Worm (Caenorhabditis elegans) whole organism, young adult: Measurements from ENCODE around the gene K11E4.6.

Experiments
- B0261.1 ChIP-seq: sonication (generic microtip); optimal IDR thresholded peaks from 2 replicates; lab custom pipeline; 2016; ENCODE audit warnings: mild to moderate bottlenecking, missing genetic modification characterization, moderate library complexity, missing compliant biosample characterization
- F23B12.7 ChIP-seq: sonication (generic microtip); optimal IDR thresholded peaks from 2 replicates; lab custom pipeline; 2017; ENCODE audit warnings: missing genetic modification characterization, mild to moderate bottlenecking, missing compliant biosample characterization, antibody characterized with exemption, moderate library complexity; ENCODE audit not compliant: insufficient read depth
- F33H1.4 ChIP-seq: fragments of 200-800 bp; sonication (Bioruptor generic); IDR thresholded peaks from 2 replicates; pipeline ENCODE4 v1.3.6; 2022; ENCODE audit warnings: missing genetic modification reagents, missing genetic modification characterization, missing compliant biosample characterization
- F37B4.10 ChIP-seq: fragments of 200-800 bp; sonication (Bioruptor generic); IDR thresholded peaks from 2 replicates; pipeline ENCODE4 v1.3.6; 2022; ENCODE audit warnings: missing genetic modification characterization, missing compliant biosample characterization
- F49E8.2 ChIP-seq: sonication (generic microtip); optimal IDR thresholded peaks from 3 replicates; lab custom pipeline; 2017; ENCODE audit warnings: missing genetic modification characterization, mild to moderate bottlenecking, missing compliant biosample characterization, antibody characterized with exemption, moderate library complexity; ENCODE audit not compliant: insufficient read depth
- F55B11.4 ChIP-seq: sonication (generic microtip); optimal IDR thresholded peaks from 2 replicates; lab custom pipeline; 2016; ENCODE audit warnings: missing compliant biosample characterization, missing genetic modification characterization, borderline replicate concordance; ENCODE audit not compliant: insufficient read depth
- F57C9.4 ChIP-seq: sonication (generic microtip); optimal IDR thresholded peaks from 2 replicates; lab custom pipeline; 2017; ENCODE audit warnings: mild to moderate bottlenecking, missing genetic modification characterization, missing compliant biosample characterization
- K11D2.4 ChIP-seq: fragments of 200-800 bp; sonication (Bioruptor generic); IDR thresholded peaks from 2 replicates; pipeline ENCODE4 v1.3.6; 2022; ENCODE audit warnings: missing genetic modification reagents, missing genetic modification characterization, missing compliant biosample characterization
- K12H6.12 ChIP-seq: fragments of 200-800 bp; sonication (Bioruptor generic); optimal IDR thresholded peaks from 2 replicates; lab custom pipeline; 2018; ENCODE audit warnings: mild to moderate bottlenecking, missing genetic modification characterization, missing compliant biosample characterization
- Y53F4B.3 ChIP-seq: fragments of 200-800 bp; sonication (Bioruptor generic); IDR thresholded peaks from 2 replicates; pipeline ENCODE4 v1.3.6; 2022; ENCODE audit warnings: missing genetic modification reagents, missing genetic modification characterization, missing compliant biosample characterization
- Y53G8AR.9 ChIP-seq: fragments of 200-800 bp; sonication (Bioruptor generic); conservative IDR thresholded peaks from 2 replicates; pipeline ENCODE4 v1.3.6; 2022; ENCODE audit warnings: missing genetic modification reagents, missing genetic modification characterization, missing compliant biosample characterization
- Y67H2A.10 ChIP-seq: fragments of 200-800 bp; sonication (Bioruptor generic); conservative IDR thresholded peaks from 2 replicates; pipeline ENCODE4 v1.3.6; 2022; ENCODE audit warnings: missing genetic modification reagents, missing genetic modification characterization, missing compliant biosample characterization
- Y95B8A.8 ChIP-seq: fragments of 200-800 bp; sonication (Bioruptor generic); IDR thresholded peaks from 2 replicates; pipeline ENCODE4 v1.3.6; 2022; ENCODE audit warnings: missing genetic modification reagents, missing genetic modification characterization, missing compliant biosample characterization
- ZK185.1 ChIP-seq: sonication (generic microtip); optimal IDR thresholded peaks from 2 replicates; lab custom pipeline; 2016; ENCODE audit warnings: mild to moderate bottlenecking, missing genetic modification characterization, missing compliant biosample characterization; ENCODE audit not compliant: poor library complexity, severe bottlenecking
- aptf-3 ChIP-seq: fragments of 200-800 bp; sonication (Bioruptor generic); IDR thresholded peaks from 2 replicates; pipeline ENCODE4 v1.3.6; 2022; ENCODE audit warnings: missing genetic modification characterization, missing compliant biosample characterization
- athp-1 ChIP-seq: sonication (generic microtip); optimal IDR thresholded peaks from 2 replicates; lab custom pipeline; 2017; ENCODE audit warnings: mild to moderate bottlenecking, missing genetic modification characterization, missing compliant biosample characterization
- bed-2 ChIP-seq: fragments of 200-800 bp; sonication (Bioruptor generic); IDR thresholded peaks from 2 replicates; pipeline ENCODE4 v1.3.6; 2022; ENCODE audit warnings: missing genetic modification reagents, missing genetic modification characterization, missing compliant biosample characterization
- cebp-2 ChIP-seq: fragments of 200-800 bp; sonication (Bioruptor generic); IDR thresholded peaks from 2 replicates; pipeline ENCODE4 v1.3.6; 2022; ENCODE audit warnings: missing genetic modification characterization, missing compliant biosample characterization
- ceh-79 ChIP-seq: sonication (generic microtip); optimal IDR thresholded peaks from 2 replicates; lab custom pipeline; 2017; ENCODE audit warnings: mild to moderate bottlenecking, missing genetic modification characterization, missing compliant biosample characterization
- dox-1 ChIP-seq: fragments of 200-800 bp; sonication (Bioruptor generic); IDR thresholded peaks from 2 replicates; pipeline ENCODE4 v1.3.6; 2022; ENCODE audit warnings: missing genetic modification reagents, missing genetic modification characterization, missing compliant biosample characterization
- egl-18 ChIP-seq: fragments of 200-800 bp; sonication (Bioruptor generic); IDR thresholded peaks from 2 replicates; pipeline ENCODE4 v1.3.6; 2022; ENCODE audit warnings: missing genetic modification reagents, missing genetic modification characterization, missing compliant biosample characterization
- egl-44 ChIP-seq: fragments of 200-800 bp; sonication (Bioruptor generic); IDR thresholded peaks from 2 replicates; pipeline ENCODE4 v1.3.6; 2022; ENCODE audit warnings: missing genetic modification reagents, missing genetic modification characterization, missing compliant biosample characterization
- fkh-3 ChIP-seq: sonication (generic microtip); optimal IDR thresholded peaks from 2 replicates; lab custom pipeline; 2016; ENCODE audit warnings: mild to moderate bottlenecking, missing genetic modification characterization, missing compliant biosample characterization
- hlh-26 ChIP-seq: fragments of 200-800 bp; sonication (Bioruptor generic); conservative IDR thresholded peaks from 2 replicates; pipeline ENCODE4 v1.3.6; 2022; ENCODE audit warnings: missing genetic modification reagents, missing genetic modification characterization, missing compliant biosample characterization
- hmg-1.2 ChIP-seq: fragments of 200-800 bp; sonication (Bioruptor generic); IDR thresholded peaks from 2 replicates; pipeline ENCODE4 v1.3.6; 2022; ENCODE audit warnings: missing genetic modification reagents, missing genetic modification characterization, missing compliant biosample characterization
- hrde-1 ChIP-seq: sonication (generic microtip); optimal IDR thresholded peaks from 2 replicates; lab custom pipeline; 2016; ENCODE audit warnings: missing genetic modification characterization, mild to moderate bottlenecking, missing compliant biosample characterization, moderate library complexity, missing genotype, missing genetic modification reagents, borderline replicate concordance
- hsf-1 ChIP-seq: fragments of 200-800 bp; sonication (Bioruptor generic); IDR thresholded peaks from 2 replicates; pipeline ENCODE4 v1.3.6; 2022; ENCODE audit warnings: missing genetic modification reagents, missing genetic modification characterization, missing compliant biosample characterization
- lag-1 ChIP-seq: fragments of 200-800 bp; sonication (Bioruptor generic); IDR thresholded peaks from 2 replicates; pipeline ENCODE4 v1.3.6; 2022; ENCODE audit warnings: missing genetic modification reagents, missing genetic modification characterization, missing compliant biosample characterization
- lin-40 ChIP-seq: sonication (generic microtip); optimal IDR thresholded peaks from 2 replicates; lab custom pipeline; 2016; ENCODE audit warnings: missing genetic modification characterization, mild to moderate bottlenecking, missing compliant biosample characterization, missing genotype, missing genetic modification reagents
- madf-3 ChIP-seq: fragments of 200-800 bp; sonication (Bioruptor generic); IDR thresholded peaks from 2 replicates; pipeline ENCODE4 v1.3.6; 2022; ENCODE audit warnings: missing genetic modification reagents, missing genetic modification characterization, missing compliant biosample characterization
- mcd-1 ChIP-seq: fragments of 200-800 bp; sonication (Bioruptor generic); IDR thresholded peaks from 2 replicates; pipeline ENCODE4 v1.3.6; 2022; ENCODE audit warnings: missing genetic modification reagents, missing genetic modification characterization, missing compliant biosample characterization
- nfyb-1 ChIP-seq: fragments of 200-800 bp; sonication (Bioruptor generic); IDR thresholded peaks from 2 replicates; pipeline ENCODE4 v1.3.6; 2022; ENCODE audit warnings: missing genetic modification reagents, missing genetic modification characterization, missing compliant biosample characterization
- nhr-27 ChIP-seq: fragments of 200-800 bp; sonication (Bioruptor generic); optimal IDR thresholded peaks from 2 replicates; lab custom pipeline; 2018; ENCODE audit warnings: mild to moderate bottlenecking, missing genetic modification characterization, moderate library complexity, missing compliant biosample characterization
- nhr-80 ChIP-seq: sonication (generic microtip); optimal IDR thresholded peaks from 2 replicates; lab custom pipeline; 2016; ENCODE audit warnings: missing genetic modification characterization, missing compliant biosample characterization
- pha-4 ChIP-seq: fragments of 150-350 bp; sonication (generic microtip); optimal IDR thresholded peaks from 2 replicates; lab custom pipeline; 2014; ENCODE audit warnings: missing biosample characterization, missing genetic modification reagents, missing genetic modification characterization
- rec-8 ChIP-seq, 2 experiments: sonication (generic microtip); optimal IDR thresholded peaks; 2 replicates each; lab custom pipeline; 2016; ENCODE audit warnings: mild to moderate bottlenecking in 2 of 2, missing genetic modification characterization in 2 of 2, missing genetic modification reagents in 2 of 2, missing genotype in 2 of 2, missing biosample characterization in 1 of 2, missing compliant biosample characterization in 1 of 2, moderate library complexity in 1 of 2
- sea-2 ChIP-seq: fragments of 200-800 bp; sonication (Bioruptor generic); IDR thresholded peaks from 2 replicates; pipeline ENCODE4 v1.3.6; 2022; ENCODE audit warnings: missing genetic modification characterization, missing compliant biosample characterization
- snpc-1.3 ChIP-seq: sonication (generic microtip); optimal IDR thresholded peaks from 2 replicates; lab custom pipeline; 2017; ENCODE audit warnings: missing genetic modification characterization, mild to moderate bottlenecking, missing compliant biosample characterization, antibody characterized with exemption, moderate library complexity, missing genotype, missing genetic modification reagents; ENCODE audit not compliant: insufficient read depth
- snpc-4 ChIP-seq, 5 experiments: fragments of 150-350 bp in 1 of 5; sonication (generic microtip) in 4 of 5; optimal IDR thresholded peaks; 2 replicates each; lab custom pipeline; 2014 to 2018; ENCODE audit warnings: missing genetic modification characterization in 5 of 5, missing biosample characterization in 3 of 5, antibody characterized with exemption in 2 of 5, mild to moderate bottlenecking in 2 of 5, missing compliant biosample characterization in 2 of 5, missing genotype in 2 of 5, moderate library complexity in 2 of 5, missing genetic modification reagents in 1 of 5
- somi-1 ChIP-seq: fragments of 200-800 bp; sonication (Bioruptor generic); optimal IDR thresholded peaks from 2 replicates; lab custom pipeline; 2018; ENCODE audit warnings: mild to moderate bottlenecking, missing genetic modification characterization, missing compliant biosample characterization
- tbx-9 ChIP-seq: sonication (generic microtip); optimal IDR thresholded peaks from 2 replicates; lab custom pipeline; 2016; ENCODE audit warnings: borderline replicate concordance, missing genetic modification characterization, inconsistent platforms, missing compliant biosample characterization
- unc-130 ChIP-seq: sonication (generic microtip); optimal IDR thresholded peaks from 2 replicates; lab custom pipeline; 2016; ENCODE audit warnings: missing genetic modification reagents, missing genetic modification characterization, missing compliant biosample characterization

K11E4.6 gene

DNA sequence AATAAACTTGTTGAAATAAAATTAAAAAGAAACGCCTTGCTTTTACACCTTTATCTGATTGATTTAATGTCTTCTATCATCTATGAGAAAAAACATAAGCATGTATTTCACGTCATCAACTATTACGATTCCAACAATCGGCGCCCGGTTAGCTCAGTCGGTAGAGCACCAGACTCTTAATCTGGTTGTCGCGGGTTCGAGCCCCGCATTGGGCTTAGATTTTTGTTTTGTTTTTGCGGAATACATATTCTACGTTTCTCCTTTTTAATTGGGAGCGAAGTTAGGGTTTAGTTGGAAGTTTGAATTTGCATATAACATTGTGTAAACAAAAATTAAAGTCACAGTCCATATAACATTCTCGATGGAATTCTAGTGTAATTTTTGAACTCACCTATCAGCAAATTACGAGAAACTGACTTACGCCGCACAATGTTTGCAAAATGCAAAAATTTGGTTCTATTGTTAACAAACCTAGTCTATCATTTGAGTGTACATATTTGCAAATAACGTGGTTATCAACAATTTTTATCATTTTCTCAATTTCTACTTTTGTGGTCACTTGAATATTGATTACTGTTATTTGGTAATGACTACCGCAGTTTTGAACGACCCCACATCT lies 7.3 kb upstream of the K11E4.6 start, which contains the start of gene shc-3 (continued):
- TF ChIP-seq F23B12.7 (tag; lab: Kevin White, UChicago) (no peak), lag-1 (GFP tag; lab: Robert Waterston, UW) (no peak), snpc-4 (GFP tag; optimal IDR thresholded peaks at IDR 0.05; lab: Kevin White, UChicago) (no peak), snpc-4 (tag; optimal IDR thresholded peaks at IDR 0.05; lab: Kevin White, UChicago) (peak in 1 of 4 experiments; percentile 66), F55B11.4 (tag; lab: Kevin White, UChicago) (no peak), lin-40 (tag; lab: Kevin White, UChicago) (no peak), cebp-2 (GFP tag; lab: Robert Waterston, UW) (no peak)

DNA sequence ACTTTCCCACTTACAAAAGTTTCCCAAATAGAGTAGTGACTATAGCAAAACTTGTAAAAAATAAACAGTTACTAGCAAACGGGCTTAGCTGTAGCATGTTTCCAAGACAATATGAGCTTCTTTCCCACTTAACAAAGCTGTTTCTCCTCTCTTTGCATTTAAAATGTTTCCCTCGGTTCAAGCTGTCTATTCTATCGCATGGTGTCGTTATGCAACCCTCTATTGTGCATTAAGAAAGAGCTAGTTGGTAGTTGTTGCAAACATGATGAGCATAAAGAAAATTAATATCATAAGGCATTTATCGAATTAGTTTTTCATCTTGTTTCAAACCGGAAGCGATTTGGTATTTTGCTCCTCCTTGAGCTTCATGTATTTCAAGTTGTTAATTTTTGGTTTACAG lies 1.6 kb upstream of the K11E4.6 start, which contains the start of gene poml-1:
TSS of gene poml-1 (minus strand) at position 101 of the 400 bp plus-strand sequence.
- TF ChIP-seq unc-130: no peak
- TF ChIP-seq nfyb-1 (GFP tag; lab: Robert Waterston, UW): no peak
- TF ChIP-seq aptf-3 (GFP tag; lab: Robert Waterston, UW): no peak
- no peak for TF ChIP-seq Y53G8AR.9 (GFP tag; lab: Robert Waterston, UW)
- TF ChIP-seq egl-18 (GFP tag; lab: Robert Waterston, UW): no peak

DNA sequence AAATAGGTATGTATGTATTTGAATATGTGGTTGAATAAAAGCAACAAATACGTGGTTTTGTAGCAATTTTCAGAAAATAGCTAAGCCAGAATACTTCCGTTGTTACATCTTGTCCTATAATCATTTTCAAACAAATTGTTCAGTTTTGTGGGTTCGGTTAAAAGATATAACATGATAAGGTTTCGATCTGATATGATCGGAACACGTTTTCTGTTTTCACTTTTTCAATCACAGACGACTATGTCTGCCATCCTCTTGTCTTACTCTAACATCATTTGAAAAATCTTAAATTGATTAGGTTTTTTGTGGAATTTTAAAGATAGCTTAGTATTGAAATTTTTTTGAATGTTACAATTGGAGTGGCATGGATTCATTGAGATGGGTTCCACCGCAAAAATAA lies 1.8 kb downstream of the K11E4.6 start:
- TF ChIP-seq sea-2 (GFP tag; lab: Robert Waterston, UW): no peak
- TF ChIP-seq F37B4.10: no peak
- TF ChIP-seq madf-3: no peak
- TF ChIP-seq egl-44 (GFP tag; lab: Robert Waterston, UW): no peak
- no peak for TF ChIP-seq Y95B8A.8 (GFP tag; lab: Robert Waterston, UW)
- TF ChIP-seq F57C9.4 (tag; lab: Kevin White, UChicago): no peak
- no peak for TF ChIP-seq rec-8 (tag; optimal IDR thresholded peaks at IDR 0.05; lab: Kevin White, UChicago)
- TF ChIP-seq tbx-9 (tag; lab: Kevin White, UChicago): no peak
- TF ChIP-seq Y67H2A.10: no peak
- TF ChIP-seq Y53G8AR.9 (GFP tag; lab: Robert Waterston, UW): no peak
- TF ChIP-seq mcd-1 (GFP tag; lab: Robert Waterston, UW): no peak
- no peak for TF ChIP-seq snpc-1.3 (tag; lab: Kevin White, UChicago)
- no peak for TF ChIP-seq unc-130
- no peak for TF ChIP-seq hrde-1 (tag; lab: Kevin White, UChicago)
- no peak for TF ChIP-seq egl-18 (GFP tag; lab: Robert Waterston, UW)
- TF ChIP-seq F49E8.2: no peak
- no peak for TF ChIP-seq nhr-27 (tag; lab: Kevin White, UChicago)
- no peak for TF ChIP-seq pha-4

DNA sequence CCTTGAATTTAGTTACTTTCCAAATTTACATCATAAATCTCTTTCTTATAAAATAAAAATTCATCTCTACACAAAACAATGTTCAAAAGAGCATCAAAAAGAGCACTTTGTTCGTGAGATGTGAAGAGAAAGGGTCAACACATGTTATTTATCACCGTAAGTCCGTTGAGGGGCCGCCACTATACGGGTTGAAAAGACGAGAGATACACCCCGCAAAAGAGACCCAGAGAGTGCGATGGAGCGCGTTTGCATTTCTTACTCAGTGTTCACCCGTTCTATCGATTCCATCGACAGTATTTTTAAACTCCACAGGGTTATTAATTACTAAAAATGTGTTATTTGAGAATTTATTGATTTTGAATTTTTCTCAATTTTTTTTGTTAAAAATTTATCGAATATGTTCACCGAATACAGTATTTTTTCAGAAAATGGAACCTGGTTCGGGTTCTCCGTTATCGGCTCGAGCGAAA lies 2.4 kb downstream of the K11E4.6 start, which contains the start of gene pix-1:
TSS of gene pix-1 (plus strand) at position 420 of the 470 bp plus-strand sequence.
- TF ChIP-seq hsf-1 (GFP tag; lab: Robert Waterston, UW) (no peak), egl-18 (GFP tag; lab: Robert Waterston, UW) (no peak), nhr-80 (tag; lab: Kevin White, UChicago) (peak; percentile 21), F33H1.4 (GFP tag; lab: Robert Waterston, UW) (no peak), B0261.1 (tag; lab: Kevin White, UChicago) (peak; percentile 21), somi-1 (GFP tag; lab: Kevin White, UChicago) (no peak), K11D2.4 (GFP tag; lab: Robert Waterston, UW) (no peak), athp-1 (tag; lab: Kevin White, UChicago) (no peak), K12H6.12 (peak; percentile 11), mcd-1 (GFP tag; lab: Robert Waterston, UW) (peak; percentile 96), ZK185.1 (tag; lab: Kevin White, UChicago) (peak; percentile 18), ceh-79 (tag; lab: Kevin White, UChicago) (no peak), Y53F4B.3 (no peak), fkh-3 (tag; lab: Kevin White, UChicago) (no peak), hlh-26 (no peak), hmg-1.2 (peak; percentile 95; the same call in 1 of the 2 replicates), dox-1 (GFP tag; lab: Robert Waterston, UW) (no peak), bed-2 (GFP tag; lab: Robert Waterston, UW) (no peak)
